Worm (Caenorhabditis elegans) whole organism, L1 larva: ENCODE measurements around the gene chil-10.

Source experiments
- C16A3.4 ChIP-seq: fragments of 150-350 bp; optimal IDR thresholded peaks from 2 replicates; lab custom pipeline; 2014; ENCODE audit warnings: missing biosample characterization, missing genetic modification characterization
- F16B12.6 ChIP-seq: fragments of 150-350 bp; optimal IDR thresholded peaks from 2 replicates; lab custom pipeline; 2014; ENCODE audit warnings: missing biosample characterization, missing genetic modification characterization
- aly-2 ChIP-seq: fragments of 150-350 bp; optimal IDR thresholded peaks from 2 replicates; lab custom pipeline; 2014; ENCODE audit warnings: missing biosample characterization, missing genetic modification characterization
- ama-1 ChIP-seq: fragments of 150-350 bp; optimal IDR thresholded peaks from 2 replicates; lab custom pipeline; 2014
- ceh-8 ChIP-seq: fragments of 200-800 bp; sonication (Bioruptor generic); optimal IDR thresholded peaks from 2 replicates; lab custom pipeline; 2018; ENCODE audit warnings: mild to moderate bottlenecking, missing genetic modification characterization, moderate library complexity, missing compliant biosample characterization
- ceh-88 ChIP-seq: fragments of 200-800 bp; sonication (Bioruptor generic); IDR thresholded peaks from 2 replicates; pipeline ENCODE4 v1.3.6; 2022; ENCODE audit warnings: missing genetic modification characterization, missing compliant biosample characterization
- dpl-1 ChIP-seq, 3 experiments: fragments of 150-350 bp in 2 of 3; sonication (generic microtip) in 1 of 3; optimal IDR thresholded peaks; 2 replicates each; lab custom pipeline; 2014 to 2017; ENCODE audit warnings: missing biosample characterization in 3 of 3, missing genetic modification characterization in 3 of 3, missing genetic modification reagents in 3 of 3
- dsc-1 ChIP-seq: sonication (generic microtip); optimal IDR thresholded peaks from 2 replicates; lab custom pipeline; 2016; ENCODE audit warnings: mild to moderate bottlenecking, missing genetic modification characterization, missing compliant biosample characterization
- efl-1 ChIP-seq, 4 experiments: fragments of 150-350 bp; optimal IDR thresholded peaks in 3 of 4; peaks in 1 of 4; 1 replicate in 1 of 4; 2 replicates in 3 of 4; lab custom pipeline; 2014; ENCODE audit warnings: missing biosample characterization in 2 of 4, missing genetic modification characterization in 2 of 4, missing genetic modification reagents in 2 of 4
- efl-3 ChIP-seq: fragments of 200-800 bp; sonication (Bioruptor generic); optimal IDR thresholded peaks from 2 replicates; lab custom pipeline; 2018; ENCODE audit warnings: mild to moderate bottlenecking, missing genetic modification characterization, missing compliant biosample characterization
- elt-2 ChIP-seq: sonication (generic microtip); optimal IDR thresholded peaks from 2 replicates; lab custom pipeline; 2016; ENCODE audit warnings: missing genetic modification characterization, mild to moderate bottlenecking, inconsistent platforms, missing compliant biosample characterization, missing genetic modification reagents
- ets-5 ChIP-seq: fragments of 200-800 bp; sonication (Bioruptor generic); IDR thresholded peaks from 2 replicates; pipeline ENCODE4 v1.3.6; 2022; ENCODE audit warnings: missing genetic modification characterization, missing compliant biosample characterization
- fkh-8 ChIP-seq: sonication (generic microtip); optimal IDR thresholded peaks from 2 replicates; lab custom pipeline; 2016; ENCODE audit warnings: mild to moderate bottlenecking, missing genetic modification characterization, missing compliant biosample characterization
- grh-1 ChIP-seq: fragments of 200-800 bp; sonication (Bioruptor generic); IDR thresholded peaks from 2 replicates; pipeline ENCODE4 v1.3.6; 2022; ENCODE audit warnings: missing genetic modification reagents, missing genetic modification characterization, missing compliant biosample characterization
- isw-1 ChIP-seq: fragments of 200-800 bp; sonication (Bioruptor generic); IDR thresholded peaks from 2 replicates; pipeline ENCODE4 v1.3.6; 2022; ENCODE audit warnings: missing genetic modification characterization, missing compliant biosample characterization
- jun-1 ChIP-seq: fragments of 150-350 bp; optimal IDR thresholded peaks from 2 replicates; lab custom pipeline; 2014; ENCODE audit warnings: missing biosample characterization, missing genetic modification reagents, missing genetic modification characterization
- lin-14 ChIP-seq: fragments of 200-800 bp; sonication (Bioruptor generic); optimal IDR thresholded peaks from 2 replicates; lab custom pipeline; 2018; ENCODE audit warnings: mild to moderate bottlenecking, missing genetic modification characterization, moderate library complexity, missing compliant biosample characterization
- lin-15B ChIP-seq: fragments of 150-350 bp; sonication (generic microtip); optimal IDR thresholded peaks from 3 replicates; lab custom pipeline; 2014; ENCODE audit warnings: missing biosample characterization, missing genetic modification characterization
- lin-35 ChIP-seq, 2 experiments: fragments of 150-350 bp; optimal IDR thresholded peaks; 2 replicates each; lab custom pipeline; 2014; ENCODE audit warnings: missing biosample characterization in 2 of 2, missing genetic modification characterization in 2 of 2, missing genetic modification reagents in 2 of 2
- lin-39 ChIP-seq: fragments of 150-350 bp; optimal IDR thresholded peaks from 2 replicates; lab custom pipeline; 2014; ENCODE audit warnings: missing biosample characterization, missing genetic modification reagents, missing genetic modification characterization
- lir-3 ChIP-seq: sonication (generic microtip); optimal IDR thresholded peaks from 2 replicates; lab custom pipeline; 2016; ENCODE audit warnings: mild to moderate bottlenecking, missing genetic modification characterization, moderate library complexity, missing compliant biosample characterization; ENCODE audit not compliant: poor library complexity
- lsy-2 ChIP-seq, 2 experiments: fragments of 150-350 bp; optimal IDR thresholded peaks; 2 replicates each; lab custom pipeline; 2014; ENCODE audit warnings: missing biosample characterization in 2 of 2, missing genetic modification characterization in 2 of 2
- mab-9 ChIP-seq: fragments of 200-800 bp; sonication (Bioruptor generic); IDR thresholded peaks from 2 replicates; pipeline ENCODE4 v1.3.6; 2022; ENCODE audit warnings: missing genetic modification reagents, missing genetic modification characterization, missing compliant biosample characterization
- mef-2 ChIP-seq: fragments of 150-350 bp; optimal IDR thresholded peaks from 2 replicates; lab custom pipeline; 2014; ENCODE audit warnings: missing biosample characterization, missing genetic modification characterization
- nhr-12 ChIP-seq: sonication (generic microtip); optimal IDR thresholded peaks from 2 replicates; lab custom pipeline; 2017; ENCODE audit warnings: missing biosample characterization, missing genetic modification characterization
- nhr-19 ChIP-seq: fragments of 200-800 bp; sonication (Bioruptor generic); conservative IDR thresholded peaks from 2 replicates; pipeline ENCODE4 v1.3.6; 2022; ENCODE audit warnings: missing genetic modification characterization, missing compliant biosample characterization
- nhr-47 ChIP-seq: sonication (generic microtip); optimal IDR thresholded peaks from 2 replicates; lab custom pipeline; 2016; ENCODE audit warnings: mild to moderate bottlenecking, missing genetic modification characterization, moderate library complexity, missing compliant biosample characterization
- nhr-71 ChIP-seq: sonication (generic microtip); optimal IDR thresholded peaks from 2 replicates; lab custom pipeline; 2016; ENCODE audit warnings: mild to moderate bottlenecking, missing genetic modification characterization, moderate library complexity, missing compliant biosample characterization
- nhr-76 ChIP-seq: sonication (generic microtip); optimal IDR thresholded peaks from 2 replicates; lab custom pipeline; 2017; ENCODE audit warnings: missing biosample characterization, missing genetic modification characterization
- nhr-84 ChIP-seq: sonication (generic microtip); optimal IDR thresholded peaks from 2 replicates; lab custom pipeline; 2017; ENCODE audit warnings: missing biosample characterization, missing genetic modification characterization
- nhr-85 ChIP-seq: sonication (generic microtip); peaks from one replicate; lab custom pipeline; 2016; ENCODE audit warnings: missing genetic modification characterization, inconsistent platforms, missing compliant biosample characterization
- nhr-90 ChIP-seq: sonication (generic microtip); optimal IDR thresholded peaks from 2 replicates; lab custom pipeline; 2016; ENCODE audit warnings: mild to moderate bottlenecking, missing genetic modification characterization, missing compliant biosample characterization; ENCODE audit not compliant: poor library complexity
- snpc-4 ChIP-seq: fragments of 150-350 bp; optimal IDR thresholded peaks from 2 replicates; lab custom pipeline; 2014; ENCODE audit warnings: missing biosample characterization, missing genetic modification characterization
- snu-23 ChIP-seq: sonication (generic microtip); optimal IDR thresholded peaks from 2 replicates; lab custom pipeline; 2016; ENCODE audit warnings: missing genetic modification characterization, missing compliant biosample characterization
- sptf-1 ChIP-seq: fragments of 150-350 bp; optimal IDR thresholded peaks from 2 replicates; lab custom pipeline; 2014; ENCODE audit warnings: missing biosample characterization, missing genetic modification characterization
- tbx-2 ChIP-seq: sonication (generic microtip); optimal IDR thresholded peaks from 2 replicates; lab custom pipeline; 2016; ENCODE audit warnings: missing genetic modification characterization, missing compliant biosample characterization
- unc-130 ChIP-seq: fragments of 150-350 bp; optimal IDR thresholded peaks from 2 replicates; lab custom pipeline; 2017; ENCODE audit warnings: missing biosample characterization, missing genetic modification characterization, inconsistent platforms
- unc-30 ChIP-seq: sonication (generic microtip); optimal IDR thresholded peaks from 2 replicates; lab custom pipeline; 2017; ENCODE audit warnings: missing biosample characterization, missing genetic modification characterization
- unc-98 ChIP-seq: fragments of 200-800 bp; sonication (Bioruptor generic); IDR thresholded peaks from 2 replicates; pipeline ENCODE4 v1.3.6; 2022; ENCODE audit warnings: missing genetic modification characterization, missing compliant biosample characterization
- zip-4 ChIP-seq: fragments of 200-800 bp; sonication (Bioruptor generic); optimal IDR thresholded peaks from 2 replicates; lab custom pipeline; 2018; ENCODE audit warnings: mild to moderate bottlenecking, missing genetic modification characterization, moderate library complexity, missing compliant biosample characterization

chil-10 gene

DNA sequence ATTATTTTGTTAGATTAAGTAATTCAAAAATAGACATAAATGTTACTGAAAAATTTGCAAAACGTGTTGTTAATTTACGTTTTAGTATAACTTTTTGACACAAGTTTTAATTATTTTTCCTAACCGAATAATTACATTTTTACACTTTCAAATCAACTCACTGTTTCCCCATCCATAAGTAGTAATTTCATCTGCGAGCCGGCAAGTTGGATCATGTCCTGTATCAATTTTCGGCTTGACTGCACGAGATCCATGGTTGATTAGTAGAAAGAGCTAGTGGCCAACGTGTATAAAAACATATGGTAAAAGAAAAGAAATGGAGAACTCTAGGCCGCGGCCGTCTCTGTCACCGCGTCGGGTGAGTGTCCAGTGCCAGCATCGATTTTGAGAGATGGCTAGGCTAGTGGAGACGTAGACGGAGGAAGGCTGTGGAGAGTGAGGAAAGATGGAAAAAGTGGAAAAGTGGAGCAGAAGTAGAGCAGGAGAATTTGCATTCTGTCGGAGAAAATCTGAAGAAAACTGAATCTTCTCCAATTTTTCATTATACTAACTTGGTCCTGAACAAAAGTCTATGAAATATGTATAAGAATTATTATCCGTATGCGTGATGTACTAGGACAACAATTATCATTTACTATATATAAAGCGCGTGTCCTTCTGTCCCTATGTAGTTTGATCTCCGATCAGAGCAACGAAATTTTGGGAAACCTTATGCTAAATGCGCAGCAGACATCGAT lies 17.0 kb downstream of the chil-10 start, which contains the start of gene vps-45 (continued):
- TF ChIP-seq efl-1 (optimal IDR thresholded peaks at IDR 0.05; lab: Kevin White, UChicago) = peak; percentile 3 to 6
- no peak for TF ChIP-seq efl-1 (GFP tag; optimal IDR thresholded peaks at IDR 0.05 in 1 of 2; lab: Kevin White, UChicago)
- TF ChIP-seq efl-3 (GFP tag; lab: Kevin White, UChicago) = no peak
- TF ChIP-seq nhr-71 (tag; lab: Kevin White, UChicago) = peak; percentile 42
- no peak for TF ChIP-seq lin-39
- TF ChIP-seq dsc-1 (tag; lab: Kevin White, UChicago) = peak; percentile 57
- peak; percentile 24 to 56 for TF ChIP-seq lsy-2 (tag; optimal IDR thresholded peaks at IDR 0.05; lab: Kevin White, UChicago)
- TF ChIP-seq nhr-12 (tag; lab: Kevin White, UChicago) = no peak
- no peak for TF ChIP-seq F16B12.6 (tag; lab: Kevin White, UChicago)
- no peak for TF ChIP-seq lir-3 (tag; lab: Kevin White, UChicago)
- TF ChIP-seq dpl-1 (GFP tag; optimal IDR thresholded peaks at IDR 0.05; lab: Kevin White, UChicago) = peak in 1 of 3 experiments; percentile 25
- no peak for TF ChIP-seq zip-4
- peak; percentile 26 for TF ChIP-seq C16A3.4 (tag; lab: Kevin White, UChicago)
- TF ChIP-seq nhr-90 (tag; lab: Kevin White, UChicago) = no peak
- no peak for TF ChIP-seq jun-1 (tag; lab: Kevin White, UChicago)
- TF ChIP-seq nhr-19 (GFP tag; lab: Robert Waterston, UW) = no peak
- TF ChIP-seq unc-130 (tag; lab: Kevin White, UChicago) = no peak
- peak; percentile 70 for TF ChIP-seq lin-14 (GFP tag; lab: Kevin White, UChicago)
- no peak for TF ChIP-seq fkh-8 (tag; lab: Kevin White, UChicago)
- TF ChIP-seq ceh-88 (GFP tag; lab: Robert Waterston, UW) = no peak
- peak; percentile 11; the same call in 1 of the 2 replicates for TF ChIP-seq isw-1 (GFP tag; lab: Robert Waterston, UW)
- TF ChIP-seq aly-2 (tag; lab: Kevin White, UChicago) = no peak
- TF ChIP-seq unc-30 (tag; lab: Kevin White, UChicago) = no peak
- no peak for TF ChIP-seq lin-15B (tag; lab: Kevin White, UChicago)
- no peak for TF ChIP-seq nhr-84
- TF ChIP-seq snpc-4 (tag; lab: Kevin White, UChicago) = no peak
- TF ChIP-seq nhr-76 (tag; lab: Kevin White, UChicago) = no peak
- TF ChIP-seq ceh-8 (GFP tag; lab: Kevin White, UChicago) = no peak
- TF ChIP-seq grh-1 (GFP tag; lab: Robert Waterston, UW) = no peak
- TF ChIP-seq snu-23 (GFP tag; lab: Kevin White, UChicago) = peak; percentile 65
- TF ChIP-seq ama-1 (lab: Kevin White, UChicago) = no peak
- TF ChIP-seq unc-98 = no peak
- TF ChIP-seq mef-2 (tag; lab: Kevin White, UChicago) = no peak

DNA sequence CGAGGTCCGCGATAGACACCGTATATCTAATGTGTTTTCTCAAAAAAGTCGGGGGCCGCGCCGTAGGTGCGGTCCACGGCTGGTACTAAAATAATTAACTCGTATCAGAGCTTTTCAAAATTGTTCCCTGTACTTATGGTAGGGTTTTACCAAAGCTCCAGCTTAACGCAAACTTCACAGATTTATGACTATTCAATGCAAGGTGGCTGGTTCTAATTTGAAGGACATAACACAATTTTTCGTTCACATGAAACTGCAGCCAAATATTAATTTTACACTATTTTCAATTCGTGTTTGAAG lies 17.5 kb downstream of the chil-10 start:
- TF ChIP-seq elt-2 (no peak), dpl-1 (GFP tag; optimal IDR thresholded peaks at IDR 0.05; lab: Kevin White, UChicago) (no peak), efl-1 (optimal IDR thresholded peaks at IDR 0.05; lab: Kevin White, UChicago) (no peak), efl-1 (GFP tag; optimal IDR thresholded peaks at IDR 0.05 in 1 of 2; lab: Kevin White, UChicago) (no peak), mab-9 (GFP tag; lab: Robert Waterston, UW) (no peak), tbx-2 (no peak), nhr-47 (no peak), snu-23 (GFP tag; lab: Kevin White, UChicago) (no peak), nhr-85 (tag; lab: Kevin White, UChicago) (no peak), zip-4 (no peak), nhr-84 (no peak), fkh-8 (tag; lab: Kevin White, UChicago) (no peak), ets-5 (GFP tag; lab: Robert Waterston, UW) (no peak), lin-35 (GFP tag; optimal IDR thresholded peaks at IDR 0.05; lab: Kevin White, UChicago) (no peak), sptf-1 (tag; lab: Kevin White, UChicago) (no peak), nhr-90 (tag; lab: Kevin White, UChicago) (no peak)
